Worm (Caenorhabditis elegans) whole organism, L4 larva: ENCODE results near the gene fbxb-71.

Experiments
- aly-2 ChIP-seq: sonication (generic microtip); optimal IDR thresholded peaks from 2 replicates; lab custom pipeline; 2018; ENCODE audit warnings: missing biosample characterization, missing genetic modification characterization
- daf-19 ChIP-seq: fragments of 200-800 bp; sonication (Bioruptor generic); conservative IDR thresholded peaks from 2 replicates; pipeline ENCODE4 v1.3.6; 2022; ENCODE audit warnings: missing genetic modification characterization, missing compliant biosample characterization
- lsy-2 ChIP-seq, 2 experiments: fragments of 150-350 bp in 1 of 2; sonication (generic microtip) in 1 of 2; optimal IDR thresholded peaks; 2 replicates each; lab custom pipeline; 2014 to 2017; ENCODE audit warnings: missing biosample characterization in 2 of 2, missing genetic modification characterization in 2 of 2
- mep-1 ChIP-seq: fragments of 150-350 bp; sonication (generic microtip); optimal IDR thresholded peaks from 3 replicates; lab custom pipeline; 2014; ENCODE audit warnings: missing biosample characterization, missing genetic modification characterization
- nhr-11 ChIP-seq: fragments of 150-350 bp; optimal IDR thresholded peaks from 2 replicates; lab custom pipeline; 2014; ENCODE audit warnings: missing biosample characterization, missing genetic modification characterization
- nhr-48 ChIP-seq: sonication (generic microtip); optimal IDR thresholded peaks from 2 replicates; lab custom pipeline; 2016; ENCODE audit warnings: mild to moderate bottlenecking, missing genetic modification characterization, missing compliant biosample characterization

DNA sequence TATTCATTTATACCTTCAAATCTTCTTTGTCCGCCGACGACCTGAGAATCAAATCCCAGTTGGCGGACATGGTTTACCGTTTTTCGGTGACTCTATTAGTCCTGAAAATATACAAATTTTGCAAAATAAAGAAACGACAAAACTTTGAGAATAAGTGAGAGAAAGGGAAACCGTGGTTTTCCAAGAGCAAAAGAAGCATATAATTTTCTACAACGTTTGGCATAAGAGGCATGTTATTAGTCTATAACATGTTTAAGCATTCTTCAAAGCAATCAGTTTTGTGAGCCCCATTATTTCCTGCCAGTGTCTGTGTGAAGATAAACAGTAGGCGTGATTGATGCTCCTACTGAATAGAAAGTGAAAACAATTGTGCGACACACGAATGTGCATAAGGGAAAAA, 17.4 kb downstream of the fbxb-71 start, which contains the start of gene K09C4.10:
- TF ChIP-seq mep-1 (tag; lab: Kevin White, UChicago) = no peak
- TF ChIP-seq nhr-11 (tag; lab: Kevin White, UChicago) = no peak
- no peak for TF ChIP-seq nhr-48 (tag; lab: Kevin White, UChicago)
- TF ChIP-seq aly-2 (tag; lab: Kevin White, UChicago) = no peak
- TF ChIP-seq daf-19 (GFP tag; lab: Robert Waterston, UW) = no peak
- TF ChIP-seq lsy-2 (tag; optimal IDR thresholded peaks at IDR 0.05; lab: Kevin White, UChicago) = no peak
